Fruit fly (Drosophila melanogaster) whole organism, wandering third instar larva: ENCODE measurements around the gene Eig71Eh.

Experiments
- Abd-B ChIP-seq: fragments of >200 bp; optimal IDR thresholded peaks from 2 replicates; lab custom pipeline; 2017; ENCODE audit warnings: missing biosample characterization, missing genetic modification characterization
- CG32264 ChIP-seq: fragments of 200-800 bp; sonication (Bioruptor generic); optimal IDR thresholded peaks from 2 replicates; lab custom pipeline; 2016; ENCODE audit warnings: missing biosample characterization, missing genetic modification characterization
- CG9705 ChIP-seq: fragments of 200-800 bp; sonication (Bioruptor generic); optimal IDR thresholded peaks from 2 replicates; lab custom pipeline; 2018; ENCODE audit warnings: missing biosample characterization, mild to moderate bottlenecking, missing genetic modification characterization
- CrebA ChIP-seq: fragments of 200-800 bp; sonication (Bioruptor generic); optimal IDR thresholded peaks from 2 replicates; lab custom pipeline; 2016; ENCODE audit warnings: missing biosample characterization, mild to moderate bottlenecking, missing genetic modification characterization, borderline replicate concordance
- Dfd ChIP-seq: fragments of >200 bp; optimal IDR thresholded peaks from 2 replicates; lab custom pipeline; 2017; ENCODE audit warnings: missing biosample characterization, missing genetic modification characterization
- Dif ChIP-seq: fragments of 200-275, 200-300 bp; sonication (Bioruptor generic); optimal IDR thresholded peaks from 2 replicates; lab custom pipeline; 2018; ENCODE audit warnings: missing biosample characterization, missing genetic modification characterization; ENCODE audit not compliant: partially characterized antibody
- GATAd ChIP-seq: sonication (Bioruptor generic); optimal IDR thresholded peaks from 2 replicates; lab custom pipeline; 2016; ENCODE audit warnings: missing biosample characterization, missing genetic modification characterization
- HLH106 ChIP-seq: fragments of 200-800 bp; optimal IDR thresholded peaks from 3 replicates; lab custom pipeline; 2019; ENCODE audit warnings: missing biosample characterization, mild to moderate bottlenecking, missing genetic modification characterization, moderate library complexity
- Hnf4 ChIP-seq: fragments of 200-800 bp; sonication (Bioruptor generic); optimal IDR thresholded peaks from 2 replicates; lab custom pipeline; 2016; ENCODE audit warnings: missing biosample characterization, mild to moderate bottlenecking, missing genetic modification characterization
- Hr78 ChIP-seq: fragments of >200 bp; optimal IDR thresholded peaks from 2 replicates; lab custom pipeline; 2017; ENCODE audit warnings: missing biosample characterization, missing genetic modification characterization
- Hr83 ChIP-seq: fragments of 200-300 bp; sonication (Bioruptor generic); optimal IDR thresholded peaks from 2 replicates; lab custom pipeline; 2016; ENCODE audit warnings: missing biosample characterization, mild to moderate bottlenecking, missing genetic modification characterization, moderate library complexity; ENCODE audit not compliant: poor library complexity, severe bottlenecking
- Jra ChIP-seq: sonication (Bioruptor generic); optimal IDR thresholded peaks from 2 replicates; lab custom pipeline; 2016; ENCODE audit warnings: missing biosample characterization, missing genetic modification characterization
- Mio ChIP-seq: sonication (Bioruptor generic); optimal IDR thresholded peaks from 2 replicates; lab custom pipeline; 2016; ENCODE audit warnings: missing biosample characterization, missing genetic modification characterization
- Myc ChIP-seq: fragments of >200 bp; optimal IDR thresholded peaks from 2 replicates; lab custom pipeline; 2017
- N ChIP-seq: fragments of >200 bp; optimal IDR thresholded peaks from 2 replicates; lab custom pipeline; 2018; ENCODE audit warnings: missing biosample characterization, missing external identifiers, missing genetic modification characterization
- OdsH ChIP-seq: fragments of 200-800 bp; sonication (Bioruptor generic); optimal IDR thresholded peaks from 2 replicates; lab custom pipeline; 2016; ENCODE audit warnings: missing biosample characterization, mild to moderate bottlenecking, missing genetic modification characterization
- Rel ChIP-seq, 2 experiments: fragments of 200-800 bp; sonication (Bioruptor generic) in 1 of 2; optimal IDR thresholded peaks; 2 replicates in 1 of 2; 3 replicates in 1 of 2; lab custom pipeline; 2016 to 2019; ENCODE audit warnings: mild to moderate bottlenecking in 2 of 2, missing biosample characterization in 2 of 2, missing genetic modification characterization in 2 of 2, moderate library complexity in 1 of 2
- Sp1 ChIP-seq: fragments of 200-800 bp; sonication (Bioruptor generic); optimal IDR thresholded peaks from 3 replicates; lab custom pipeline; 2019; ENCODE audit warnings: missing biosample characterization, mild to moderate bottlenecking, missing genetic modification characterization, moderate library complexity
- Vsx2 ChIP-seq: fragments of 200-300, 225-300 bp; sonication (Bioruptor generic); optimal IDR thresholded peaks from 2 replicates; lab custom pipeline; 2018; ENCODE audit warnings: missing biosample characterization, missing genetic modification characterization; ENCODE audit not compliant: partially characterized antibody
- br ChIP-seq: fragments of 200-800 bp; sonication (Bioruptor generic); optimal IDR thresholded peaks from 2 replicates; lab custom pipeline; 2016; ENCODE audit warnings: missing biosample characterization, missing genetic modification characterization
- brk ChIP-seq: fragments of 200-800 bp; sonication (Bioruptor generic); optimal IDR thresholded peaks from 2 replicates; lab custom pipeline; 2016; ENCODE audit warnings: missing biosample characterization, mild to moderate bottlenecking, missing genetic modification characterization
- dl ChIP-seq, 2 experiments: fragments of 175-275, 200-275 bp in 1 of 2; fragments of 200-275 bp in 1 of 2; sonication (Bioruptor generic); optimal IDR thresholded peaks; lab custom pipeline; 2018; ENCODE audit warnings: mild to moderate bottlenecking in 2 of 2, missing biosample characterization in 2 of 2, missing genetic modification characterization in 2 of 2, moderate library complexity in 2 of 2; ENCODE audit not compliant: partially characterized antibody in 2 of 2, insufficient read depth in 1 of 2
- dmrt93B ChIP-seq: fragments of 200-800 bp; sonication (Bioruptor generic); optimal IDR thresholded peaks from 2 replicates; lab custom pipeline; 2018; ENCODE audit warnings: missing biosample characterization, mild to moderate bottlenecking, missing genetic modification characterization
- dsf ChIP-seq: sonication (Bioruptor generic); optimal IDR thresholded peaks from 2 replicates; lab custom pipeline; 2016; ENCODE audit warnings: missing biosample characterization, missing genetic modification characterization, borderline replicate concordance
- ey ChIP-seq: fragments of 200-800 bp; sonication (Bioruptor generic); optimal IDR thresholded peaks from 2 replicates; lab custom pipeline; 2016; ENCODE audit warnings: missing biosample characterization, missing genetic modification characterization
- foxo ChIP-seq, 2 experiments: fragments of 200-800 bp; sonication (Bioruptor generic); optimal IDR thresholded peaks; 2 replicates in 1 of 2; 3 replicates in 1 of 2; lab custom pipeline; 2016 to 2017; ENCODE audit warnings: missing biosample characterization in 2 of 2, missing genetic modification characterization in 2 of 2
- fru ChIP-seq: fragments of 200-800 bp; sonication (Bioruptor generic); optimal IDR thresholded peaks from 3 replicates; lab custom pipeline; 2016; ENCODE audit warnings: missing biosample characterization, mild to moderate bottlenecking, missing genetic modification characterization
- h ChIP-seq: fragments of 200-800 bp; sonication (Bioruptor generic); optimal IDR thresholded peaks from 3 replicates; lab custom pipeline; 2016; ENCODE audit warnings: missing biosample characterization, mild to moderate bottlenecking, missing genetic modification characterization
- jim ChIP-seq: fragments of 175-275, 200-325 bp; sonication (Bioruptor generic); optimal IDR thresholded peaks from 2 replicates; lab custom pipeline; 2016; ENCODE audit warnings: missing biosample characterization, mild to moderate bottlenecking, missing genetic modification characterization
- lola ChIP-seq: fragments of >200 bp; optimal IDR thresholded peaks from 2 replicates; lab custom pipeline; 2017; ENCODE audit warnings: missing biosample characterization, missing genetic modification characterization
- pan ChIP-seq: fragments of >200 bp; optimal IDR thresholded peaks from 2 replicates; lab custom pipeline; 2017
- psq ChIP-seq: fragments of 200-800 bp; sonication (Bioruptor generic); optimal IDR thresholded peaks from 3 replicates; lab custom pipeline; 2017; ENCODE audit warnings: missing biosample characterization, mild to moderate bottlenecking, missing genetic modification characterization, moderate library complexity
- rgr ChIP-seq: fragments of 200-800 bp; sonication (Bioruptor generic); optimal IDR thresholded peaks from 3 replicates; lab custom pipeline; 2016; ENCODE audit warnings: missing biosample characterization, mild to moderate bottlenecking, missing genetic modification characterization
- sage ChIP-seq: fragments of 200-800 bp; sonication (Bioruptor generic); optimal IDR thresholded peaks from 2 replicates; lab custom pipeline; 2016; ENCODE audit warnings: missing biosample characterization, mild to moderate bottlenecking, missing genetic modification characterization
- sv ChIP-seq: fragments of 200-800 bp; sonication (Bioruptor generic); optimal IDR thresholded peaks from 3 replicates; lab custom pipeline; 2016; ENCODE audit warnings: missing biosample characterization, missing genetic modification characterization
- tai ChIP-seq: sonication (Bioruptor generic); optimal IDR thresholded peaks from 2 replicates; lab custom pipeline; 2016; ENCODE audit warnings: missing biosample characterization, missing genetic modification characterization
- usp ChIP-seq: fragments of >200 bp; optimal IDR thresholded peaks from 2 replicates; lab custom pipeline; 2017; ENCODE audit warnings: missing biosample characterization, missing genetic modification characterization
- woc ChIP-seq: sonication (Bioruptor generic); optimal IDR thresholded peaks from 2 replicates; lab custom pipeline; 2016; ENCODE audit warnings: missing biosample characterization, mild to moderate bottlenecking, missing genetic modification characterization

The Eig71Eh gene

dm6 chr3L:15675111-15675510 is 15.9 kb upstream of the Eig71Eh start:
- TF ChIP-seq foxo (GFP tag; optimal IDR thresholded peaks at IDR 0.05; lab: Kevin White, UChicago) (no peak), h (GFP tag; lab: Kevin White, UChicago) (no peak), pan (lab: Kevin White, UChicago) (no peak), dsf (GFP tag; lab: Kevin White, UChicago) (no peak), sv (GFP tag; lab: Kevin White, UChicago) (peak; percentile 9), tai (GFP tag; lab: Kevin White, UChicago) (no peak)

DNA sequence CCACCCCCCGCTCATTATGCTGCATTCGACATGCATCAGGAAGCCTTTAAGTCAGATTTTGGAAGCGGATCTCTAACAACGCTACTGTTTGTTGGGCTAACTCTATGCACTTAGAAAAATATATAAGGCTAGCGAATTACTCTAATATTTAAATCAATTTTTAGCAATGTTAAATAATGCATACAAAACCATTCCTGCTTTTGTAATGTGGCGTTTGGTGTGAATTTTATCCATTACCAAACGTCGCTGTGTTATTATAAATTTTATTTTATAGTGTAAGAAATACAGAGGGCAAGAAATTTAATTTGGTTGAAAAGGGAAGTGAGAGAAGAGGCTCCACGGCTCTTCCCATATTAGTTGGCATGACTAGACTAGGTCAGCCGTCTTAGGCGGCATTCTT is 13.6 kb upstream of the Eig71Eh start:
- TF ChIP-seq CrebA (GFP tag; lab: Kevin White, UChicago) (no peak), Myc (no peak), GATAd (no peak), Sp1 (GFP tag; lab: Kevin White, UChicago) (no peak), sv (GFP tag; lab: Kevin White, UChicago) (no peak), ey (GFP tag; lab: Kevin White, UChicago) (no peak), lola (GFP tag; lab: Kevin White, UChicago) (no peak), dmrt93B (GFP tag; lab: Kevin White, UChicago) (no peak), Hr78 (GFP tag; lab: Kevin White, UChicago) (no peak), jim (GFP tag; lab: Kevin White, UChicago) (no peak), tai (GFP tag; lab: Kevin White, UChicago) (no peak), woc (GFP tag; lab: Kevin White, UChicago) (no peak), CG32264 (GFP tag; lab: Kevin White, UChicago) (no peak)
- TF ChIP-seq, all 38 proteins: peak for 0

- no peak for TF ChIP-seq N (GFP tag; lab: Kevin White, UChicago)
- TF ChIP-seq ey (GFP tag; lab: Kevin White, UChicago), result no peak
- TF ChIP-seq sage, result no peak
- no peak for TF ChIP-seq woc (GFP tag; lab: Kevin White, UChicago)
- TF ChIP-seq Jra (GFP tag; lab: Kevin White, UChicago), result no peak
- TF ChIP-seq Vsx2, result no peak
- TF ChIP-seq Hnf4 (GFP tag; lab: Kevin White, UChicago), result no peak
- TF ChIP-seq Hr78 (GFP tag; lab: Kevin White, UChicago), result no peak
- no peak for TF ChIP-seq brk (GFP tag; lab: Kevin White, UChicago)
- TF ChIP-seq HLH106 (tag; lab: Kevin White, UChicago), result peak; percentile 54
- TF ChIP-seq Sp1 (GFP tag; lab: Kevin White, UChicago), result peak; percentile 71
- TF ChIP-seq CG9705 (GFP tag; lab: Kevin White, UChicago), result no peak
- TF ChIP-seq CrebA (GFP tag; lab: Kevin White, UChicago), result no peak
- TF ChIP-seq lola (GFP tag; lab: Kevin White, UChicago), result no peak
- TF ChIP-seq Abd-B (GFP tag; lab: Kevin White, UChicago), result no peak
- TF ChIP-seq Mio (GFP tag; lab: Kevin White, UChicago), result no peak
- no peak for TF ChIP-seq GATAd
- no peak for TF ChIP-seq tai (GFP tag; lab: Kevin White, UChicago)
- TF ChIP-seq br (GFP tag; lab: Kevin White, UChicago), result no peak
- no peak for TF ChIP-seq dsf (GFP tag; lab: Kevin White, UChicago)
- TF ChIP-seq Dfd (GFP tag; lab: Kevin White, UChicago), result no peak
- no peak for TF ChIP-seq Rel (GFP tag; optimal IDR thresholded peaks at IDR 0.05; lab: Kevin White, UChicago)
- TF ChIP-seq Rel (tag; optimal IDR thresholded peaks at IDR 0.05; lab: Kevin White, UChicago), result no peak
- TF ChIP-seq rgr (GFP tag; lab: Kevin White, UChicago), result peak; percentile 56
- TF ChIP-seq foxo (GFP tag; optimal IDR thresholded peaks at IDR 0.05; lab: Kevin White, UChicago), result peak in 1 of 2 experiments; percentile 55
- no peak for TF ChIP-seq Hr83 (GFP tag; lab: Kevin White, UChicago)
- no peak for TF ChIP-seq Myc
- peak; percentile 25 for TF ChIP-seq h (GFP tag; lab: Kevin White, UChicago)
- TF ChIP-seq OdsH (GFP tag; lab: Kevin White, UChicago), result peak; percentile 65
- no peak for TF ChIP-seq Dif (GFP tag; lab: Kevin White, UChicago)
- no peak for TF ChIP-seq usp
- TF ChIP-seq dl (GFP tag; optimal IDR thresholded peaks at IDR 0.05; lab: Kevin White, UChicago; ENCODE audit: insufficient read depth in 1 of 2, partially characterized antibody in 2 of 2), result no peak
- no peak for TF ChIP-seq pan (lab: Kevin White, UChicago)
- peak; percentile 40 for TF ChIP-seq dmrt93B (GFP tag; lab: Kevin White, UChicago)
- no peak for TF ChIP-seq CG32264 (GFP tag; lab: Kevin White, UChicago)
- peak; percentile 54 for TF ChIP-seq psq (GFP tag; lab: Kevin White, UChicago)
- TF ChIP-seq fru, result peak; percentile 32
- TF ChIP-seq sv (GFP tag; lab: Kevin White, UChicago), result no peak
- TF ChIP-seq jim (GFP tag; lab: Kevin White, UChicago), result no peak
These were observed 11.2 kb upstream of the Eig71Eh start for dm6 chr3L:15670455-15670854.
